Worm (Caenorhabditis elegans) whole organism, L4 larva: Measurements from ENCODE around the gene ham-3.
A peak's percentile ranks its signal among the peaks of the same experiment; 100 is the strongest.

Experiments
- D1046.2 ChIP-seq: fragments of 200-800 bp; sonication (Bioruptor generic); IDR thresholded peaks from 2 replicates; pipeline ENCODE4 v1.3.6; 2022; ENCODE audit warnings: missing genetic modification characterization, missing compliant biosample characterization
- F10B5.3 ChIP-seq: sonication (generic microtip); optimal IDR thresholded peaks from 2 replicates; lab custom pipeline; 2016; ENCODE audit warnings: mild to moderate bottlenecking, missing genetic modification characterization, missing compliant biosample characterization
- Y75B8A.6 ChIP-seq: fragments of 200-800 bp; sonication (Bioruptor generic); IDR thresholded peaks from 2 replicates; pipeline ENCODE4 v1.3.6; 2022; ENCODE audit warnings: missing genetic modification reagents, missing genetic modification characterization, missing compliant biosample characterization
- ZK546.5 ChIP-seq, 2 experiments: sonication (generic microtip); optimal IDR thresholded peaks; 2 replicates each; lab custom pipeline; 2017; ENCODE audit warnings: missing biosample characterization in 2 of 2, missing genetic modification characterization in 2 of 2
- aha-1 ChIP-seq: fragments of 150-350 bp; peaks from one replicate; lab custom pipeline; 2014; ENCODE audit warnings: missing biosample characterization, missing genetic modification characterization
- arid-1 ChIP-seq: fragments of 200-800 bp; sonication (Bioruptor generic); conservative IDR thresholded peaks from 2 replicates; pipeline ENCODE4 v1.3.6; 2022; ENCODE audit warnings: missing genetic modification reagents, missing genetic modification characterization, missing compliant biosample characterization
- ceh-62 ChIP-seq: sonication (generic microtip); optimal IDR thresholded peaks from 2 replicates; lab custom pipeline; 2017; ENCODE audit warnings: missing biosample characterization, missing genetic modification characterization
- ctbp-1 ChIP-seq: fragments of 200-800 bp; sonication (Bioruptor generic); IDR thresholded peaks from 2 replicates; pipeline ENCODE4 v1.3.6; 2022; ENCODE audit warnings: missing genetic modification reagents, missing genetic modification characterization, missing compliant biosample characterization
- daf-12 ChIP-seq: fragments of 150-350 bp; optimal IDR thresholded peaks from 2 replicates; lab custom pipeline; 2014; ENCODE audit warnings: missing biosample characterization, missing genetic modification reagents, missing genetic modification characterization
- daf-8 ChIP-seq: fragments of 200-800 bp; sonication (Bioruptor generic); IDR thresholded peaks from 2 replicates; pipeline ENCODE4 v1.3.6; 2022; ENCODE audit warnings: missing genetic modification characterization, missing compliant biosample characterization
- dmd-6 ChIP-seq: fragments of 200-800 bp; sonication (Bioruptor generic); IDR thresholded peaks from 2 replicates; pipeline ENCODE4 v1.3.6; 2022; ENCODE audit warnings: missing genetic modification reagents, missing genetic modification characterization, missing compliant biosample characterization
- fos-1 ChIP-seq: fragments of 150-350 bp; optimal IDR thresholded peaks from 2 replicates; lab custom pipeline; 2014; ENCODE audit warnings: missing biosample characterization, missing genetic modification characterization
- hif-1 ChIP-seq, 2 experiments: sonication (generic microtip); optimal IDR thresholded peaks; 2 replicates each; lab custom pipeline; 2016 to 2017; ENCODE audit warnings: missing compliant biosample characterization in 2 of 2, missing genetic modification characterization in 2 of 2, missing genetic modification reagents in 2 of 2, missing genotype in 2 of 2, mild to moderate bottlenecking in 1 of 2
- hlh-11 ChIP-seq: fragments of 200-800 bp; sonication (Bioruptor generic); optimal IDR thresholded peaks from 2 replicates; lab custom pipeline; 2018; ENCODE audit warnings: mild to moderate bottlenecking, missing genetic modification characterization, missing compliant biosample characterization
- lin-1 ChIP-seq: fragments of 200-800 bp; sonication (Bioruptor generic); IDR thresholded peaks from 2 replicates; pipeline ENCODE4 v1.3.6; 2022; ENCODE audit warnings: missing genetic modification reagents, missing genetic modification characterization, missing compliant biosample characterization
- lin-15B ChIP-seq: fragments of 150-350 bp; sonication (generic microtip); optimal IDR thresholded peaks from 3 replicates; lab custom pipeline; 2014; ENCODE audit warnings: missing biosample characterization, missing genetic modification characterization
- lin-39 ChIP-seq: fragments of 150-350 bp; optimal IDR thresholded peaks from 2 replicates; lab custom pipeline; 2014; ENCODE audit warnings: missing biosample characterization, missing genetic modification reagents, missing genetic modification characterization
- lir-3 ChIP-seq: sonication (generic microtip); optimal IDR thresholded peaks from 2 replicates; lab custom pipeline; 2016; ENCODE audit warnings: mild to moderate bottlenecking, missing genetic modification characterization, missing compliant biosample characterization
- mdl-1 ChIP-seq, 2 experiments: fragments of 150-350 bp in 1 of 2; sonication (generic microtip) in 1 of 2; optimal IDR thresholded peaks; 2 replicates each; lab custom pipeline; 2014 to 2017; ENCODE audit warnings: missing biosample characterization in 2 of 2, missing genetic modification characterization in 2 of 2
- mes-2 ChIP-seq: sonication (generic microtip); optimal IDR thresholded peaks from 2 replicates; lab custom pipeline; 2016; ENCODE audit warnings: missing genotype, mild to moderate bottlenecking, missing genetic modification characterization, missing compliant biosample characterization; ENCODE audit not compliant: poor library complexity, severe bottlenecking
- nhr-102 ChIP-seq: sonication (generic microtip); optimal IDR thresholded peaks from 2 replicates; lab custom pipeline; 2016; ENCODE audit warnings: mild to moderate bottlenecking, missing genetic modification characterization, moderate library complexity, missing compliant biosample characterization
- nhr-111 ChIP-seq: fragments of 200-800 bp; sonication (Bioruptor generic); optimal IDR thresholded peaks from 2 replicates; lab custom pipeline; 2018; ENCODE audit warnings: mild to moderate bottlenecking, missing genetic modification characterization, missing compliant biosample characterization
- nhr-48 ChIP-seq: sonication (generic microtip); optimal IDR thresholded peaks from 2 replicates; lab custom pipeline; 2016; ENCODE audit warnings: mild to moderate bottlenecking, missing genetic modification characterization, missing compliant biosample characterization
- nhr-77 ChIP-seq: fragments of 150-350 bp; optimal IDR thresholded peaks from 2 replicates; lab custom pipeline; 2014; ENCODE audit warnings: missing biosample characterization, missing genetic modification characterization
- php-3 ChIP-seq: fragments of 200-800 bp; sonication (Bioruptor generic); IDR thresholded peaks from 2 replicates; pipeline ENCODE4 v1.3.6; 2022; ENCODE audit warnings: missing genetic modification reagents, missing genetic modification characterization, missing compliant biosample characterization
- rbr-2 ChIP-seq: sonication (generic microtip); optimal IDR thresholded peaks from 2 replicates; lab custom pipeline; 2016; ENCODE audit warnings: missing genotype, missing genetic modification characterization, missing compliant biosample characterization
- sdz-12 ChIP-seq: fragments of 200-800 bp; sonication (Bioruptor generic); optimal IDR thresholded peaks from 2 replicates; lab custom pipeline; 2018; ENCODE audit warnings: mild to moderate bottlenecking, missing genetic modification characterization, missing compliant biosample characterization
- set-16 ChIP-seq: fragments of 200-800 bp; sonication (Bioruptor generic); IDR thresholded peaks from 2 replicates; pipeline ENCODE4 v1.3.6; 2022; ENCODE audit warnings: missing genetic modification reagents, missing genetic modification characterization, missing compliant biosample characterization
- skn-1 ChIP-seq: fragments of 150-350 bp; optimal IDR thresholded peaks from 2 replicates; lab custom pipeline; 2014; ENCODE audit warnings: missing biosample characterization, missing genetic modification characterization
- snpc-1.2 ChIP-seq: fragments of 200-800 bp; sonication (Bioruptor generic); IDR thresholded peaks from 2 replicates; pipeline ENCODE4 v1.3.6; 2022; ENCODE audit warnings: missing genetic modification reagents, missing genetic modification characterization, missing compliant biosample characterization
- tag-97 ChIP-seq: fragments of 200-800 bp; sonication (Bioruptor generic); IDR thresholded peaks from 2 replicates; pipeline ENCODE4 v1.3.6; 2022; ENCODE audit warnings: missing genetic modification characterization, missing compliant biosample characterization
- tra-1 ChIP-seq: fragments of 200-800 bp; sonication (Bioruptor generic); IDR thresholded peaks from 2 replicates; pipeline ENCODE4 v1.3.6; 2022; ENCODE audit warnings: missing genetic modification reagents, missing genetic modification characterization, missing compliant biosample characterization
- unc-62 ChIP-seq, 3 experiments: fragments of 150-350 bp in 1 of 3; sonication (generic microtip); optimal IDR thresholded peaks in 2 of 3; peaks in 1 of 3; 1 replicate in 1 of 3; 2 replicates in 2 of 3; lab custom pipeline; 2014 to 2017; ENCODE audit warnings: missing biosample characterization in 3 of 3, missing genetic modification characterization in 3 of 3, missing genetic modification reagents in 3 of 3, missing genotype in 1 of 3
- vab-7 ChIP-seq: fragments of 200-800 bp; sonication (Bioruptor generic); IDR thresholded peaks from 2 replicates; pipeline ENCODE4 v1.3.6; 2022; ENCODE audit warnings: missing genetic modification reagents, missing genetic modification characterization, missing compliant biosample characterization
- zip-11 ChIP-seq: fragments of 200-800 bp; sonication (Bioruptor generic); IDR thresholded peaks from 2 replicates; pipeline ENCODE4 v1.3.6; 2022; ENCODE audit warnings: missing genetic modification characterization, missing compliant biosample characterization

ham-3 gene

ce11 chrIII:10078784-10079183 is 41.8 kb upstream of the ham-3 start:
- peak; percentile 54 for TF ChIP-seq dmd-6 (GFP tag; lab: Robert Waterston, UW)
- TF ChIP-seq lin-15B (tag; lab: Kevin White, UChicago) = no peak
- peak; percentile 94 for TF ChIP-seq tra-1

- no peak for TF ChIP-seq fos-1 (tag; lab: Kevin White, UChicago)
- TF ChIP-seq nhr-48 (tag; lab: Kevin White, UChicago) = no peak
- TF ChIP-seq daf-12 = no peak
- TF ChIP-seq arid-1 (GFP tag; lab: Robert Waterston, UW) = no peak
- TF ChIP-seq snpc-1.2 = no peak
- no peak for TF ChIP-seq hlh-11 (tag; lab: Kevin White, UChicago)
- TF ChIP-seq lir-3 (tag; lab: Kevin White, UChicago) = no peak
- no peak for TF ChIP-seq D1046.2 (GFP tag; lab: Robert Waterston, UW)
- no peak for TF ChIP-seq zip-11 (GFP tag; lab: Robert Waterston, UW)
Measured at ce11 chrIII:10083242-10083641, 37.3 kb upstream of the ham-3 start, which contains the start of gene T16H12.3. Gene T16H12.3 (minus strand): TSS chrIII:10083292.

- TF ChIP-seq tag-97 (GFP tag; lab: Robert Waterston, UW) (no peak), daf-8 (no peak), ctbp-1 (GFP tag; lab: Robert Waterston, UW) (no peak), vab-7 (GFP tag; lab: Robert Waterston, UW) (no peak), lin-1 (GFP tag; lab: Robert Waterston, UW) (no peak), skn-1 (no peak), ceh-62 (no peak), F10B5.3 (tag; lab: Kevin White, UChicago) (no peak), sdz-12 (GFP tag; lab: Kevin White, UChicago) (no peak), nhr-111 (GFP tag; lab: Kevin White, UChicago) (no peak), Y75B8A.6 (GFP tag; lab: Robert Waterston, UW) (no peak), fos-1 (tag; lab: Kevin White, UChicago) (no peak), hlh-11 (tag; lab: Kevin White, UChicago) (no peak), nhr-102 (no peak), lin-39 (tag; lab: Kevin White, UChicago) (no peak), set-16 (no peak)
Measured at ce11 chrIII:10085103-10085502, 35.5 kb upstream of the ham-3 start, which contains the start of gene T16H12.13. Gene T16H12.13 (plus strand): TSS chrIII:10085403.

- TF ChIP-seq aha-1 (tag; lab: Kevin White, UChicago) = peak; percentile 91
- no peak for TF ChIP-seq D1046.2 (GFP tag; lab: Robert Waterston, UW)
- peak in 1 of 2 experiments; percentile 22 for TF ChIP-seq unc-62 (GFP tag; optimal IDR thresholded peaks at IDR 0.05 in 1 of 2; lab: Kevin White, UChicago)
- TF ChIP-seq unc-62 (tag; optimal IDR thresholded peaks at IDR 0.05; lab: Kevin White, UChicago) = no peak
Measured at ce11 chrIII:10085574-10085973, 35.0 kb upstream of the ham-3 start.

- TF ChIP-seq nhr-77 (tag; lab: Kevin White, UChicago) (no peak), Y75B8A.6 (GFP tag; lab: Robert Waterston, UW) (no peak), mes-2 (no peak)
Measured at ce11 chrIII:10085983-10086382, 34.6 kb upstream of the ham-3 start, which contains the start of gene T16H12.2. Gene T16H12.2 (plus strand): TSS chrIII:10086283.

- TF ChIP-seq hlh-11 (tag; lab: Kevin White, UChicago) (no peak), F10B5.3 (tag; lab: Kevin White, UChicago) (no peak), lin-39 (tag; lab: Kevin White, UChicago) (no peak), mdl-1 (tag; optimal IDR thresholded peaks at IDR 0.05; lab: Kevin White, UChicago) (no peak), ZK546.5 (tag; optimal IDR thresholded peaks at IDR 0.05; lab: Kevin White, UChicago) (no peak), hif-1 (tag; optimal IDR thresholded peaks at IDR 0.05; lab: Kevin White, UChicago) (no peak), php-3 (GFP tag; lab: Robert Waterston, UW) (no peak), rbr-2 (no peak)
Measured at ce11 chrIII:10088508-10088981, 32.0 kb upstream of the ham-3 start, which contains the start of gene hal-2. Gene hal-2 (minus strand): TSS chrIII:10088931.
